Fruit fly (Drosophila melanogaster): ENCODE results near the gene Drsl3.

DNA sequence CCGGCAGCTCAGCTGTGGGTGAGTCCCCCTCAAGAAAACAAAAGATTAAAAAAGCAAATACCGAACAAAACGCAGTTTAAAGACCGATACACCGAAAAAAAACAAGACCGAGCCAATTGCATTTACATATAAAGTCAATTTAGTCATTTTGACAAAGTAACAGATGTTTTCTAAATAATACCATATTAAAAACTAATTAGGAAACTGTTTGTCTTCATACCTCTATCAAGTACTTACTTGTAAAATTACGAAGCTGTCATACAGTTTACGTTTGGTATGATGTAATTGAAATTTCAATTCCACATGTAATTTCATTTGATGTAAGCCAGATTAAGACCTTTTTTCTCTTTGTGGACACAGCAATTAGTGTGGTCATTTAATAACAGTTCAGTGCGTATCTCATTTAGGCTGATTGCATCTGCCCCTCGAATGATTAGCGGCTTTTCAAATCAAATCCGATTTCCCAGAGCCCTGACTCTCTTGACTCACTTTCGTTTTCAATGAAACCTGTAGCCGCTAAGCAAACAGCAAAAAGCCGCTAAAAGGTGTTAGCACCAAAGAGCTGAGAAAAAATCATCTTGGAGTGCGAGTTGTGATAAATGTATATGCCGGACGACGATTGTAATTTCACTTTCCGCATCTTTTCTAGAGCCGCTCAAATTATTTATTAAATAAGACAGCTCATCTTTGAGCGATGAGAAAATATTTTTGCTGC lies 40.2 kb upstream of the Drsl3 start:
- TF ChIP-seq Dll (optimal IDR thresholded peaks at IDR 0.05) (no peak), EcR (GFP tag; optimal IDR thresholded peaks at IDR 0.05) (no peak), pan (optimal IDR thresholded peaks at IDR 0.05) (no peak), CG8478 (optimal IDR thresholded peaks at IDR 0.05) (no peak), usp (GFP tag; optimal IDR thresholded peaks at IDR 0.05) (no peak)
